Worm (Caenorhabditis elegans): ENCODE data around the gene nhr-4.

- TF ChIP-seq egl-27 (tag; optimal IDR thresholded peaks at IDR 0.05) = no peak
- TF ChIP-seq lsy-2 (tag; optimal IDR thresholded peaks at IDR 0.05) = no peak
- TF ChIP-seq fos-1 (tag; optimal IDR thresholded peaks at IDR 0.05) = no peak
- TF ChIP-seq ztf-4 (tag; optimal IDR thresholded peaks at IDR 0.05) = no peak
- no peak for TF ChIP-seq R02D3.7 (tag; optimal IDR thresholded peaks at IDR 0.05)
Measured at ce11 chrIV:9913064-9913463, 33.9 kb downstream of the nhr-4 start.

Measured in whole organism, L2 larva.